Worm (Caenorhabditis elegans): ENCODE results near the gene str-244.

str-244 gene

ce11 chrV:3034236-3034635 is 24.7 kb downstream of the str-244 start, which contains the start of gene srw-8:
srw-8 (minus strand) TSS chrV:3034336.
- no peak for TF ChIP-seq Y67H2A.10 (GFP tag; conservative IDR thresholded peaks at IDR 0.05)
- TF ChIP-seq akir-1 (GFP tag; optimal IDR thresholded peaks at IDR 0.05), result no peak
- TF ChIP-seq ztf-3 (GFP tag; optimal IDR thresholded peaks at IDR 0.05), result no peak
- TF ChIP-seq madf-10 (tag; optimal IDR thresholded peaks at IDR 0.05), result no peak
- no peak for TF ChIP-seq F52B5.7 (tag; optimal IDR thresholded peaks at IDR 0.05)
- TF ChIP-seq lag-1 (GFP tag; IDR thresholded peaks at IDR 0.05), result no peak
- no peak for TF ChIP-seq hmg-20 (GFP tag; IDR thresholded peaks at IDR 0.05)
- no peak for TF ChIP-seq sea-2 (GFP tag; IDR thresholded peaks at IDR 0.05)
- TF ChIP-seq egrh-3 (GFP tag; IDR thresholded peaks at IDR 0.05), result no peak
- no peak for TF ChIP-seq sptf-2 (GFP tag; optimal IDR thresholded peaks at IDR 0.05)
- no peak for TF ChIP-seq nhr-90 (tag; optimal IDR thresholded peaks at IDR 0.05)
- TF ChIP-seq xnd-1 (tag; optimal IDR thresholded peaks at IDR 0.05), result no peak
- no peak for TF ChIP-seq dpl-1 (GFP tag; optimal IDR thresholded peaks at IDR 0.05)
- TF ChIP-seq zfh-2 (GFP tag; conservative IDR thresholded peaks at IDR 0.05), result no peak
- TF ChIP-seq madf-8 (GFP tag; conservative IDR thresholded peaks at IDR 0.05), result no peak

ce11 chrV:3032343-3032742 is 26.6 kb downstream of the str-244 start, which contains the start of gene irld-38:
irld-38 (minus strand) TSS chrV:3032443.
- TF ChIP-seq nhr-80 (tag; optimal IDR thresholded peaks at IDR 0.05), result no peak
- TF ChIP-seq attf-5 (GFP tag; optimal IDR thresholded peaks at IDR 0.05), result no peak
- no peak for TF ChIP-seq lin-40 (tag; optimal IDR thresholded peaks at IDR 0.05)
- TF ChIP-seq F37B4.10 (GFP tag; IDR thresholded peaks at IDR 0.05), result no peak
- no peak for TF ChIP-seq chd-7 (tag; optimal IDR thresholded peaks at IDR 0.05)
- TF ChIP-seq lsy-27 (tag; optimal IDR thresholded peaks at IDR 0.05; ENCODE audit: borderline replicate concordance, insufficient read depth), result no peak
- no peak for TF ChIP-seq sptf-2 (GFP tag; optimal IDR thresholded peaks at IDR 0.05)
- no peak for TF ChIP-seq snpc-1.1 (tag; optimal IDR thresholded peaks at IDR 0.05; ENCODE audit: insufficient read depth)
- no peak for TF ChIP-seq lin-26 (GFP tag; IDR thresholded peaks at IDR 0.05)
- TF ChIP-seq F22D6.2 (tag; optimal IDR thresholded peaks at IDR 0.05), result no peak
- no peak for TF ChIP-seq B0261.1 (tag; optimal IDR thresholded peaks at IDR 0.05)
- no peak for TF ChIP-seq cebp-1 (GFP tag; IDR thresholded peaks at IDR 0.05)
- no peak for TF ChIP-seq cebp-1 (tag; optimal IDR thresholded peaks at IDR 0.05)
- TF ChIP-seq C17E4.6 (GFP tag; IDR thresholded peaks at IDR 0.05), result no peak
- TF ChIP-seq Y67H2A.10 (GFP tag; conservative IDR thresholded peaks at IDR 0.05), result no peak
- no peak for TF ChIP-seq dox-1 (GFP tag; IDR thresholded peaks at IDR 0.05)
- no peak for TF ChIP-seq let-526 (GFP tag; IDR thresholded peaks at IDR 0.05)
- no peak for TF ChIP-seq hrde-1 (tag; optimal IDR thresholded peaks at IDR 0.05; ENCODE audit: borderline replicate concordance)

ce11 chrV:3028205-3028604 is 30.7 kb downstream of the str-244 start, which contains the start of gene asp-7:
asp-7 (plus strand) TSS chrV:3028285.
- TF ChIP-seq F37B4.10 (GFP tag; IDR thresholded peaks at IDR 0.05) (no peak), attf-3 (GFP tag; conservative IDR thresholded peaks at IDR 0.05) (no peak), hlh-12 (tag; optimal IDR thresholded peaks at IDR 0.05) (no peak), bed-1 (GFP tag; IDR thresholded peaks at IDR 0.05) (no peak), fkh-3 (tag; optimal IDR thresholded peaks at IDR 0.05) (no peak), xnd-1 (tag; optimal IDR thresholded peaks at IDR 0.05) (no peak), B0019.2 (GFP tag; conservative IDR thresholded peaks at IDR 0.05) (no peak), unc-62 (GFP tag; optimal IDR thresholded peaks at IDR 0.05) (no peak), bed-2 (GFP tag; IDR thresholded peaks at IDR 0.05) (no peak), tbx-9 (tag; optimal IDR thresholded peaks at IDR 0.05; ENCODE audit: borderline replicate concordance) (no peak), aptf-2 (GFP tag; conservative IDR thresholded peaks at IDR 0.05) (no peak), ceh-79 (tag; optimal IDR thresholded peaks at IDR 0.05) (no peak), pha-4 (tag; optimal IDR thresholded peaks at IDR 0.05) (no peak), F57A8.1 (GFP tag; optimal IDR thresholded peaks at IDR 0.05) (no peak), C17E4.6 (GFP tag; IDR thresholded peaks at IDR 0.05) (no peak), T07F8.4 (tag; optimal IDR thresholded peaks at IDR 0.05) (no peak), attf-5 (GFP tag; optimal IDR thresholded peaks at IDR 0.05) (no peak), tbp1 (GFP tag; optimal IDR thresholded peaks at IDR 0.05) (no peak), F52B5.7 (tag; optimal IDR thresholded peaks at IDR 0.05) (no peak), nhr-179 (tag; optimal IDR thresholded peaks at IDR 0.05) (no peak)
